Fruit fly (Drosophila melanogaster) whole organism, prepupa: ENCODE data around the gene X11L.
A peak's percentile ranks its signal among the peaks of the same experiment; 100 is the strongest.

ENCODE experiments used
- Blimp-1 ChIP-seq: fragments of 200-800 bp; sonication (Bioruptor generic); optimal IDR thresholded peaks from 3 replicates; lab custom pipeline; 2017; ENCODE audit warnings: missing biosample characterization, missing genetic modification characterization, mild to moderate bottlenecking, moderate library complexity, missing genetic modification reagents
- CG10631 ChIP-seq: fragments of 200-800 bp; sonication (Bioruptor generic); optimal IDR thresholded peaks from 2 replicates; lab custom pipeline; 2016; ENCODE audit warnings: missing biosample characterization, missing genetic modification characterization
- CG11294 ChIP-seq: fragments of 200-800 bp; sonication (Bioruptor generic); IDR thresholded peaks from 2 replicates; pipeline ENCODE4 v1.3.6; 2022; ENCODE audit warnings: missing biosample characterization, missing genetic modification characterization
- CG11762 ChIP-seq: fragments of 200-800 bp; sonication (Bioruptor generic); optimal IDR thresholded peaks from 3 replicates; lab custom pipeline; 2016; ENCODE audit warnings: missing biosample characterization, missing genetic modification characterization; ENCODE audit not compliant: insufficient read depth
- CG15336 ChIP-seq: fragments of 200-800 bp; sonication (Bioruptor generic); IDR thresholded peaks from 2 replicates; pipeline ENCODE4 v1.3.6; 2022; ENCODE audit warnings: missing biosample characterization, missing genetic modification characterization
- CG1621 ChIP-seq: fragments of 200-800 bp; sonication (Bioruptor generic); optimal IDR thresholded peaks from 3 replicates; lab custom pipeline; 2018; ENCODE audit warnings: missing biosample characterization, mild to moderate bottlenecking, missing genetic modification characterization
- CG16779 ChIP-seq: fragments of 200-800 bp; sonication (Bioruptor generic); optimal IDR thresholded peaks from 3 replicates; lab custom pipeline; 2017; ENCODE audit warnings: missing biosample characterization, mild to moderate bottlenecking, missing genetic modification characterization
- CG3032 ChIP-seq: fragments of 200-800 bp; optimal IDR thresholded peaks from 2 replicates; lab custom pipeline; 2019; ENCODE audit warnings: missing biosample characterization, mild to moderate bottlenecking, missing genetic modification characterization, moderate library complexity
- CG31627 ChIP-seq: fragments of 200-800 bp; sonication (Bioruptor generic); optimal IDR thresholded peaks from 3 replicates; lab custom pipeline; 2016; ENCODE audit warnings: missing biosample characterization, missing genetic modification characterization
- CG32006 ChIP-seq: fragments of 200-800 bp; sonication (Bioruptor generic); optimal IDR thresholded peaks from 3 replicates; lab custom pipeline; 2017; ENCODE audit warnings: missing biosample characterization, mild to moderate bottlenecking, missing genetic modification characterization
- CG3919 ChIP-seq: fragments of 200-800 bp; sonication (Bioruptor generic); optimal IDR thresholded peaks from 3 replicates; lab custom pipeline; 2016; ENCODE audit warnings: missing biosample characterization, missing genetic modification characterization
- CG4318 ChIP-seq: fragments of 200-800 bp; sonication (Bioruptor generic); optimal IDR thresholded peaks from 3 replicates; lab custom pipeline; 2017; ENCODE audit warnings: missing biosample characterization, mild to moderate bottlenecking, missing genetic modification characterization
- CG6276 ChIP-seq: fragments of 200-800 bp; sonication (Bioruptor generic); optimal IDR thresholded peaks from 2 replicates; lab custom pipeline; 2017; ENCODE audit warnings: missing biosample characterization, mild to moderate bottlenecking, missing genetic modification characterization
- CG6792 ChIP-seq: fragments of 200-800 bp; sonication (Bioruptor generic); optimal IDR thresholded peaks from 3 replicates; lab custom pipeline; 2016; ENCODE audit warnings: missing biosample characterization, missing genetic modification characterization
- CG8119 ChIP-seq: fragments of 200-800 bp; sonication (Bioruptor generic); IDR thresholded peaks from 3 replicates; pipeline ENCODE4 v1.3.6; 2022; ENCODE audit warnings: missing biosample characterization, missing genetic modification characterization
- CG8632 ChIP-seq: fragments of 200-800 bp; sonication (Bioruptor generic); optimal IDR thresholded peaks from 3 replicates; lab custom pipeline; 2016; ENCODE audit warnings: missing biosample characterization, missing genetic modification characterization
- CG9139 ChIP-seq: fragments of 200-800 bp; sonication (Bioruptor generic); optimal IDR thresholded peaks from 3 replicates; lab custom pipeline; 2017; ENCODE audit warnings: missing biosample characterization, mild to moderate bottlenecking, missing genetic modification characterization
- Eip75B ChIP-seq: fragments of 200-800 bp; sonication (Bioruptor generic); optimal IDR thresholded peaks from 3 replicates; lab custom pipeline; 2016; ENCODE audit warnings: missing biosample characterization, missing genetic modification characterization
- Eip78C ChIP-seq: fragments of 200-800 bp; sonication (Bioruptor generic); peaks from one replicate; lab custom pipeline; 2016; ENCODE audit warnings: missing biosample characterization, missing genetic modification characterization
- Eip93F ChIP-seq: fragments of 200-800 bp; sonication (Bioruptor generic); optimal IDR thresholded peaks from 2 replicates; lab custom pipeline; 2016; ENCODE audit warnings: missing biosample characterization, mild to moderate bottlenecking, missing genetic modification characterization
- Ets21C ChIP-seq: fragments of 200-800 bp; sonication (Bioruptor generic); optimal IDR thresholded peaks from 3 replicates; lab custom pipeline; 2016; ENCODE audit warnings: missing biosample characterization, missing genetic modification characterization
- Ets96B ChIP-seq: fragments of 200-800 bp; optimal IDR thresholded peaks from 2 replicates; lab custom pipeline; 2019; ENCODE audit warnings: missing biosample characterization, mild to moderate bottlenecking, missing genetic modification characterization, moderate library complexity
- Hr39 ChIP-seq: fragments of 200-800 bp; sonication (Bioruptor generic); optimal IDR thresholded peaks from 2 replicates; lab custom pipeline; 2016; ENCODE audit warnings: missing biosample characterization, missing genetic modification characterization
- Hr4 ChIP-seq: fragments of 200-800 bp; sonication (Bioruptor generic); optimal IDR thresholded peaks from 3 replicates; lab custom pipeline; 2016; ENCODE audit warnings: missing biosample characterization, missing genetic modification characterization
- Met ChIP-seq: fragments of 200-800 bp; sonication (Bioruptor generic); optimal IDR thresholded peaks from 3 replicates; lab custom pipeline; 2016; ENCODE audit warnings: missing biosample characterization, missing genetic modification characterization
- OdsH ChIP-seq: fragments of 200-800 bp; sonication (Bioruptor generic); optimal IDR thresholded peaks from 3 replicates; lab custom pipeline; 2016; ENCODE audit warnings: missing biosample characterization, missing genetic modification characterization
- Smox ChIP-seq: fragments of 200-800 bp; sonication (Bioruptor generic); optimal IDR thresholded peaks from 3 replicates; lab custom pipeline; 2016; ENCODE audit warnings: missing biosample characterization, missing genetic modification characterization
- Sox14 ChIP-seq: fragments of 200-800 bp; sonication (Bioruptor generic); optimal IDR thresholded peaks from 3 replicates; lab custom pipeline; 2016; ENCODE audit warnings: missing biosample characterization, missing genetic modification characterization
- Sox15 ChIP-seq: fragments of 200-800 bp; sonication (Bioruptor generic); optimal IDR thresholded peaks from 3 replicates; lab custom pipeline; 2016; ENCODE audit warnings: missing biosample characterization, missing genetic modification characterization
- achi ChIP-seq: fragments of 200-800 bp; sonication (Bioruptor generic); optimal IDR thresholded peaks from 3 replicates; lab custom pipeline; 2016; ENCODE audit warnings: missing biosample characterization, missing genetic modification characterization
- acj6 ChIP-seq: fragments of 200-800 bp; sonication (Bioruptor generic); optimal IDR thresholded peaks from 3 replicates; lab custom pipeline; 2016; ENCODE audit warnings: missing biosample characterization, missing genetic modification characterization
- cyc ChIP-seq: fragments of 200-800 bp; sonication (Bioruptor generic); optimal IDR thresholded peaks from 3 replicates; lab custom pipeline; 2016; ENCODE audit warnings: missing biosample characterization, missing genetic modification characterization
- dac ChIP-seq: fragments of 200-800 bp; sonication (Bioruptor generic); optimal IDR thresholded peaks from 2 replicates; lab custom pipeline; 2017; ENCODE audit warnings: missing biosample characterization, mild to moderate bottlenecking, missing genetic modification characterization
- dsx ChIP-seq: fragments of 200-800 bp; optimal IDR thresholded peaks from 3 replicates; lab custom pipeline; 2019; ENCODE audit warnings: missing biosample characterization, mild to moderate bottlenecking, missing genetic modification characterization, moderate library complexity; ENCODE audit not compliant: poor library complexity, severe bottlenecking
- eg ChIP-seq: fragments of 200-800 bp; sonication (Bioruptor generic); IDR thresholded peaks from 3 replicates; pipeline ENCODE4 v1.3.6; 2022; ENCODE audit warnings: missing biosample characterization, missing genetic modification characterization
- esn ChIP-seq: fragments of 200-800 bp; sonication (Bioruptor generic); optimal IDR thresholded peaks from 2 replicates; lab custom pipeline; 2016; ENCODE audit warnings: missing biosample characterization, mild to moderate bottlenecking, missing genetic modification characterization, moderate library complexity
- fd59A ChIP-seq: fragments of 200-800 bp; sonication (Bioruptor generic); optimal IDR thresholded peaks from 2 replicates; lab custom pipeline; 2017; ENCODE audit warnings: missing biosample characterization, mild to moderate bottlenecking, missing genetic modification characterization, missing genetic modification reagents
- fd85E ChIP-seq: fragments of 200-800 bp; sonication (Bioruptor generic); optimal IDR thresholded peaks from 3 replicates; lab custom pipeline; 2016; ENCODE audit warnings: missing biosample characterization, missing genetic modification characterization
- lz ChIP-seq: fragments of 200-800 bp; sonication (Bioruptor generic); optimal IDR thresholded peaks from 3 replicates; lab custom pipeline; 2016; ENCODE audit warnings: missing biosample characterization, missing genetic modification characterization
- net ChIP-seq: fragments of 200-800 bp; sonication (Bioruptor generic); optimal IDR thresholded peaks from 3 replicates; lab custom pipeline; 2016; ENCODE audit warnings: missing biosample characterization, missing genetic modification characterization
- pdm3 ChIP-seq: fragments of 200-800 bp; sonication (Bioruptor generic); optimal IDR thresholded peaks from 3 replicates; lab custom pipeline; 2016; ENCODE audit warnings: missing biosample characterization, missing genetic modification characterization
- spab ChIP-seq: fragments of 200-800 bp; sonication (Bioruptor generic); optimal IDR thresholded peaks from 2 replicates; lab custom pipeline; 2017; ENCODE audit warnings: missing biosample characterization, mild to moderate bottlenecking, missing genetic modification characterization, missing genetic modification reagents
- svp ChIP-seq: fragments of 200-800 bp; sonication (Bioruptor generic); peaks from one replicate; lab custom pipeline; 2016; ENCODE audit warnings: missing biosample characterization, missing genetic modification characterization
- topi ChIP-seq: fragments of 200-800 bp; sonication (Bioruptor generic); optimal IDR thresholded peaks from 3 replicates; lab custom pipeline; 2016; ENCODE audit warnings: missing biosample characterization, missing genetic modification characterization

Gene X11L

dm6 chrX:17561130-17561942 lies 38.1 kb upstream of the X11L start, which contains the start of gene CG43658 (continued):
- TF ChIP-seq Hr39 (GFP tag; lab: Kevin White, UChicago) (peak; percentile 78), dsx (GFP tag; lab: Kevin White, UChicago) (peak; percentile 95), CG11294 (GFP tag; lab: Robert Waterston, UW) (peak; percentile 79), fd59A (GFP tag; lab: Kevin White, UChicago) (peak; percentile 94), CG11762 (GFP tag; lab: Kevin White, UChicago) (peak; percentile 88), CG16779 (tag; lab: Kevin White, UChicago) (peak; percentile 94), net (GFP tag; lab: Kevin White, UChicago) (peak; percentile 93), svp (GFP tag; lab: Kevin White, UChicago) (peak; percentile 94), topi (GFP tag; lab: Kevin White, UChicago) (peak; percentile 92), Ets96B (peak; percentile 96), CG10631 (peak; percentile 95), CG6276 (GFP tag; lab: Kevin White, UChicago) (peak; percentile 97), CG32006 (GFP tag; lab: Kevin White, UChicago) (peak; percentile 97), OdsH (GFP tag; lab: Kevin White, UChicago) (peak; percentile 94), Ets21C (GFP tag; lab: Kevin White, UChicago) (peak; percentile 73), dac (peak; percentile 88), Eip93F (peak; percentile 88), CG9139 (peak; percentile 94), CG3919 (GFP tag; lab: Kevin White, UChicago) (peak; percentile 95), CG31627 (GFP tag; lab: Kevin White, UChicago) (peak; percentile 79), achi (GFP tag; lab: Kevin White, UChicago) (peak; percentile 94), esn (GFP tag; lab: Kevin White, UChicago) (peak; percentile 90), cyc (peak; percentile 85), CG1621 (peak; percentile 90), Sox15 (GFP tag; lab: Kevin White, UChicago) (peak; percentile 86), spab (peak; percentile 96), CG8119 (peak; percentile 97), CG8632 (GFP tag; lab: Kevin White, UChicago) (peak; percentile 92), pdm3 (GFP tag; lab: Kevin White, UChicago) (peak; percentile 93)

dm6 chrX:17561943-17562313 lies 37.5 kb upstream of the X11L start:
- TF ChIP-seq Eip78C (GFP tag; lab: Kevin White, UChicago): peak; percentile 99
- TF ChIP-seq fd59A (GFP tag; lab: Kevin White, UChicago): peak; percentile 98
- peak; percentile 97 for TF ChIP-seq CG10631
- TF ChIP-seq Ets96B: peak; percentile 95
- TF ChIP-seq CG16779 (tag; lab: Kevin White, UChicago): peak; percentile 92
- peak; percentile 95 for TF ChIP-seq CG6276 (GFP tag; lab: Kevin White, UChicago)
- peak; percentile 96 for TF ChIP-seq CG6792 (GFP tag; lab: Kevin White, UChicago)
- peak; percentile 97 for TF ChIP-seq Ets21C (GFP tag; lab: Kevin White, UChicago)
- TF ChIP-seq CG4318 (GFP tag; lab: Kevin White, UChicago): peak; percentile 97
- peak; percentile 97 for TF ChIP-seq spab
- TF ChIP-seq achi (GFP tag; lab: Kevin White, UChicago): peak; percentile 94
- peak; percentile 91 for TF ChIP-seq net (GFP tag; lab: Kevin White, UChicago)
- TF ChIP-seq lz: peak; percentile 97
- TF ChIP-seq Eip75B: peak; percentile 86
- TF ChIP-seq Blimp-1: peak; percentile 88
- TF ChIP-seq fd85E (GFP tag; lab: Kevin White, UChicago): peak; percentile 81
- TF ChIP-seq CG31627 (GFP tag; lab: Kevin White, UChicago): peak; percentile 98
- peak; percentile 97 for TF ChIP-seq topi (GFP tag; lab: Kevin White, UChicago)
- peak; percentile 98 for TF ChIP-seq CG32006 (GFP tag; lab: Kevin White, UChicago)
- peak; percentile 98 for TF ChIP-seq CG3032 (tag; lab: Kevin White, UChicago)
- TF ChIP-seq Smox: peak; percentile 93
- TF ChIP-seq CG1621: peak; percentile 90
- TF ChIP-seq CG3919 (GFP tag; lab: Kevin White, UChicago): peak; percentile 97
- peak; percentile 97 for TF ChIP-seq acj6
- peak; percentile 96 for TF ChIP-seq Sox15 (GFP tag; lab: Kevin White, UChicago)
- TF ChIP-seq Eip93F: peak; percentile 63
- TF ChIP-seq CG11294 (GFP tag; lab: Robert Waterston, UW): peak; percentile 81
- peak; percentile 91 for TF ChIP-seq dsx (GFP tag; lab: Kevin White, UChicago)
- peak; percentile 99 for TF ChIP-seq svp (GFP tag; lab: Kevin White, UChicago)
- peak; percentile 97 for TF ChIP-seq Met (GFP tag; lab: Kevin White, UChicago)
- peak; percentile 96 for TF ChIP-seq esn (GFP tag; lab: Kevin White, UChicago)
- peak; percentile 96 for TF ChIP-seq dac
- peak; percentile 97 for TF ChIP-seq Hr4 (GFP tag; lab: Kevin White, UChicago)
- peak; percentile 97 for TF ChIP-seq Sox14 (GFP tag; lab: Kevin White, UChicago)
- peak; percentile 85 for TF ChIP-seq CG15336 (GFP tag; lab: Robert Waterston, UW)
- TF ChIP-seq CG8119: peak; percentile 89
- TF ChIP-seq eg (GFP tag; lab: Robert Waterston, UW): peak; percentile 76; the same call in 2 of the 3 replicates
